Fruit fly (Drosophila melanogaster) whole organism, embryonic: ENCODE measurements around the gene Ccp84Ac.

ENCODE experiments used
- Antp ChIP-seq: fragments of 200-800 bp; sonication (Bioruptor generic); optimal IDR thresholded peaks from 3 replicates; lab custom pipeline; 2016; ENCODE audit warnings: missing biosample characterization, missing genetic modification characterization
- Awh ChIP-seq: fragments of 200-800 bp; sonication (Bioruptor generic); IDR thresholded peaks from 2 replicates; pipeline ENCODE4, ENCODE4 v1.3.6; 2022; ENCODE audit warnings: missing biosample characterization, missing genetic modification characterization
- Blimp-1 ChIP-seq: fragments of 200-800 bp; sonication (Bioruptor generic); optimal IDR thresholded peaks from 3 replicates; lab custom pipeline; 2018; ENCODE audit warnings: missing biosample characterization, missing genetic modification characterization, mild to moderate bottlenecking, moderate library complexity, missing genetic modification reagents
- CG10267 ChIP-seq: fragments of 200-800 bp; sonication (Bioruptor generic); optimal IDR thresholded peaks from 2 replicates; lab custom pipeline; 2018; ENCODE audit warnings: missing biosample characterization, mild to moderate bottlenecking, missing genetic modification characterization, moderate library complexity
- CG10431 ChIP-seq: fragments of 200-800 bp; sonication (Bioruptor generic); optimal IDR thresholded peaks from 3 replicates; lab custom pipeline; 2018; ENCODE audit warnings: missing biosample characterization, mild to moderate bottlenecking, missing genetic modification characterization
- CG11723 ChIP-seq: fragments of 200-800 bp; sonication (Bioruptor generic); optimal IDR thresholded peaks from 2 replicates; lab custom pipeline; 2017; ENCODE audit warnings: missing biosample characterization, mild to moderate bottlenecking, missing genetic modification characterization
- CG15269 ChIP-seq: fragments of 200-800 bp; sonication (Bioruptor generic); optimal IDR thresholded peaks from 2 replicates; lab custom pipeline; 2018; ENCODE audit warnings: missing biosample characterization, mild to moderate bottlenecking, missing genetic modification characterization, moderate library complexity
- CG1602 ChIP-seq: fragments of 200-800 bp; sonication (Bioruptor generic); optimal IDR thresholded peaks from 3 replicates; lab custom pipeline; 2016; ENCODE audit warnings: missing biosample characterization, missing genetic modification characterization
- CG16813 ChIP-seq: fragments of 200-800 bp; sonication (Bioruptor generic); IDR thresholded peaks from 3 replicates; pipeline ENCODE4 v1.3.6; 2022; ENCODE audit warnings: missing biosample characterization, missing genetic modification characterization; ENCODE audit not compliant: partially characterized antibody
- CG17802 ChIP-seq: fragments of 200-800 bp; sonication (Bioruptor generic); optimal IDR thresholded peaks from 2 replicates; lab custom pipeline; 2018; ENCODE audit warnings: missing biosample characterization, mild to moderate bottlenecking, missing genetic modification characterization, moderate library complexity
- CG17829 ChIP-seq: fragments of 200-800 bp; optimal IDR thresholded peaks from 2 replicates; lab custom pipeline; 2019; ENCODE audit warnings: missing biosample characterization, mild to moderate bottlenecking, missing genetic modification characterization, moderate library complexity
- CG18599 ChIP-seq: fragments of 200-800 bp; sonication (Bioruptor generic); optimal IDR thresholded peaks from 3 replicates; lab custom pipeline; 2017; ENCODE audit warnings: missing biosample characterization, missing genetic modification characterization, mild to moderate bottlenecking, moderate library complexity, missing genetic modification reagents
- CG2678 ChIP-seq: fragments of 200-800 bp; sonication (Bioruptor generic); optimal IDR thresholded peaks from 3 replicates; lab custom pipeline; 2019; ENCODE audit warnings: missing biosample characterization, mild to moderate bottlenecking, missing genetic modification characterization, moderate library complexity
- CG33557 ChIP-seq: fragments of 200-800 bp; sonication (Bioruptor generic); optimal IDR thresholded peaks from 2 replicates; lab custom pipeline; 2019; ENCODE audit warnings: missing biosample characterization, mild to moderate bottlenecking, missing genetic modification characterization, moderate library complexity
- CG34422 ChIP-seq: fragments of 200-800 bp; sonication (Bioruptor generic); IDR thresholded peaks from 3 replicates; pipeline ENCODE4 v1.3.6; 2022; ENCODE audit warnings: missing biosample characterization, missing genetic modification characterization
- CG3847 ChIP-seq: fragments of 200-800 bp; sonication (Bioruptor generic); IDR thresholded peaks from 2 replicates; pipeline ENCODE4 v1.3.6; 2022; ENCODE audit warnings: missing biosample characterization, missing genetic modification characterization
- CG6254 ChIP-seq: fragments of 200-800 bp; sonication (Bioruptor generic); optimal IDR thresholded peaks from 3 replicates; lab custom pipeline; 2017; ENCODE audit warnings: mild to moderate bottlenecking, missing biosample characterization, missing genetic modification reagents, missing genetic modification characterization
- CG9876 ChIP-seq: fragments of 200-800 bp; sonication (Bioruptor generic); optimal IDR thresholded peaks from 2 replicates; lab custom pipeline; 2016; ENCODE audit warnings: missing biosample characterization, missing genetic modification characterization
- Camta ChIP-seq: fragments of 200-800 bp; sonication (Bioruptor generic); optimal IDR thresholded peaks from 2 replicates; lab custom pipeline; 2016; ENCODE audit warnings: missing biosample characterization, missing genetic modification characterization
- CkIIα-i1 ChIP-seq: fragments of 200-800 bp; sonication (Bioruptor generic); IDR thresholded peaks from 2 replicates; pipeline ENCODE4 v1.3.6; 2022; ENCODE audit warnings: missing biosample characterization, missing genetic modification characterization
- Dref ChIP-seq: fragments of 200-800 bp; sonication (Bioruptor generic); IDR thresholded peaks from 2 replicates; pipeline ENCODE4 v1.3.6; 2022; ENCODE audit warnings: missing biosample characterization, missing genetic modification characterization
- Fer2 ChIP-seq: fragments of 200-800 bp; sonication (Bioruptor generic); optimal IDR thresholded peaks from 2 replicates; lab custom pipeline; 2018; ENCODE audit warnings: missing biosample characterization, mild to moderate bottlenecking, missing genetic modification characterization, moderate library complexity
- Hr51 ChIP-seq, 2 experiments: fragments of 200-800 bp; sonication (Bioruptor generic); optimal IDR thresholded peaks; 2 replicates in 1 of 2; 3 replicates in 1 of 2; lab custom pipeline; 2016 to 2018; ENCODE audit warnings: missing biosample characterization in 2 of 2, missing genetic modification characterization in 2 of 2, mild to moderate bottlenecking in 1 of 2, moderate library complexity in 1 of 2
- Hr78 ChIP-seq, 2 experiments: fragments of 200-800 bp in 1 of 2; fragments of >200 bp in 1 of 2; sonication (Bioruptor generic) in 1 of 2; optimal IDR thresholded peaks; 2 replicates each; lab custom pipeline; 2017 to 2019; ENCODE audit warnings: missing biosample characterization in 2 of 2, missing genetic modification characterization in 2 of 2, mild to moderate bottlenecking in 1 of 2, moderate library complexity in 1 of 2
- Lim3 ChIP-seq: fragments of 200-800 bp; sonication (Bioruptor generic); IDR thresholded peaks from 2 replicates; pipeline ENCODE4 v1.3.6; 2022; ENCODE audit warnings: missing biosample characterization, missing genetic modification characterization
- NC2β ChIP-seq: fragments of 200-800 bp; sonication (Bioruptor generic); optimal IDR thresholded peaks from 2 replicates; lab custom pipeline; 2016; ENCODE audit warnings: missing biosample characterization, missing genetic modification characterization
- NFAT ChIP-seq: fragments of 200-800 bp; sonication (Bioruptor generic); IDR thresholded peaks from 2 replicates; pipeline ENCODE4 v1.3.6; 2022; ENCODE audit warnings: missing biosample characterization, missing genetic modification characterization
- NK7.1 ChIP-seq: fragments of 200-800 bp; sonication (Bioruptor generic); optimal IDR thresholded peaks from 3 replicates; lab custom pipeline; 2016; ENCODE audit warnings: missing biosample characterization, missing genetic modification characterization
- PHDP ChIP-seq: fragments of 200-800 bp; sonication (Bioruptor generic); optimal IDR thresholded peaks from 3 replicates; lab custom pipeline; 2018; ENCODE audit warnings: missing biosample characterization, mild to moderate bottlenecking, missing genetic modification characterization, moderate library complexity
- Pdp1 ChIP-seq, 2 experiments: fragments of 200-800 bp; sonication (Bioruptor generic); optimal IDR thresholded peaks; 3 replicates each; lab custom pipeline; 2016; ENCODE audit warnings: missing biosample characterization in 2 of 2, missing genetic modification characterization in 2 of 2, mild to moderate bottlenecking in 1 of 2, moderate library complexity in 1 of 2
- Ptx1 ChIP-seq: fragments of 200-800 bp; sonication (Bioruptor generic); IDR thresholded peaks from 2 replicates; pipeline ENCODE4 v1.3.6; 2022; ENCODE audit warnings: missing biosample characterization, missing genetic modification characterization
- Side ChIP-seq: fragments of 200-800 bp; sonication (Bioruptor generic); optimal IDR thresholded peaks from 2 replicates; lab custom pipeline; 2016; ENCODE audit warnings: missing biosample characterization, missing genetic modification characterization
- Sry-β ChIP-seq: fragments of 200-800 bp; sonication (Bioruptor generic); optimal IDR thresholded peaks from 2 replicates; lab custom pipeline; 2018; ENCODE audit warnings: missing biosample characterization, mild to moderate bottlenecking, missing genetic modification characterization, moderate library complexity
- Xbp1 ChIP-seq: fragments of 200-800 bp; sonication (Bioruptor generic); optimal IDR thresholded peaks from 3 replicates; lab custom pipeline; 2016; ENCODE audit warnings: missing biosample characterization, mild to moderate bottlenecking, missing genetic modification characterization
- ap ChIP-seq: fragments of 200-800 bp; sonication (Bioruptor generic); IDR thresholded peaks from 2 replicates; pipeline ENCODE4 v1.3.6; 2022; ENCODE audit warnings: missing biosample characterization, missing genetic modification characterization
- ara ChIP-seq: fragments of 200-800 bp; sonication (Bioruptor generic); IDR thresholded peaks from 2 replicates; pipeline ENCODE4 v1.3.6; 2022; ENCODE audit warnings: missing biosample characterization, missing genetic modification characterization
- cad ChIP-seq: fragments of >200 bp; optimal IDR thresholded peaks from 2 replicates; lab custom pipeline; 2017; ENCODE audit warnings: missing biosample characterization, missing genetic modification characterization
- chm ChIP-seq: fragments of 200-800 bp; sonication (Bioruptor generic); IDR thresholded peaks from 2 replicates; pipeline ENCODE4 v1.3.6; 2022; ENCODE audit warnings: missing biosample characterization, missing genetic modification characterization
- cwo ChIP-seq: fragments of 200-800 bp; sonication (Bioruptor generic); optimal IDR thresholded peaks from 3 replicates; lab custom pipeline; 2017; ENCODE audit warnings: missing biosample characterization, missing genetic modification characterization, mild to moderate bottlenecking, moderate library complexity, missing genetic modification reagents
- fd64A ChIP-seq: fragments of 200-800 bp; sonication (Bioruptor generic); optimal IDR thresholded peaks from 3 replicates; lab custom pipeline; 2018; ENCODE audit warnings: missing biosample characterization, mild to moderate bottlenecking, missing genetic modification characterization
- gsb ChIP-seq: fragments of 200-800 bp; sonication (Bioruptor generic); IDR thresholded peaks from 2 replicates; pipeline ENCODE4 v1.3.6; 2022; ENCODE audit warnings: missing biosample characterization, missing genetic modification characterization
- gsb-n ChIP-seq: fragments of 200-800 bp; sonication (Bioruptor generic); optimal IDR thresholded peaks from 3 replicates; lab custom pipeline; 2018; ENCODE audit warnings: missing biosample characterization, mild to moderate bottlenecking, missing genetic modification characterization
- hth ChIP-seq: fragments of >200 bp; optimal IDR thresholded peaks from 2 replicates; lab custom pipeline; 2017; ENCODE audit warnings: inconsistent platforms
- lab ChIP-seq: fragments of 200-800 bp; sonication (Bioruptor generic); optimal IDR thresholded peaks from 3 replicates; lab custom pipeline; 2017; ENCODE audit warnings: missing biosample characterization, missing genetic modification characterization, mild to moderate bottlenecking, moderate library complexity, missing genetic modification reagents
- lilli ChIP-seq: fragments of 200-800 bp; sonication (Bioruptor generic); optimal IDR thresholded peaks from 3 replicates; lab custom pipeline; 2016; ENCODE audit warnings: missing biosample characterization, missing genetic modification characterization
- lola ChIP-seq, 3 experiments: fragments of >200 bp in 2 of 3; fragments of 200-800 bp in 1 of 3; sonication (Bioruptor generic) in 1 of 3; optimal IDR thresholded peaks; 2 replicates each; lab custom pipeline; 2017 to 2019; ENCODE audit warnings: missing biosample characterization in 3 of 3, missing genetic modification characterization in 3 of 3, mild to moderate bottlenecking in 1 of 3, moderate library complexity in 1 of 3
- maf-S ChIP-seq: fragments of 200-800 bp; sonication (Bioruptor generic); optimal IDR thresholded peaks from 2 replicates; lab custom pipeline; 2016; ENCODE audit warnings: missing biosample characterization, missing genetic modification characterization
- odd ChIP-seq: fragments of 200-800 bp; sonication (Bioruptor generic); optimal IDR thresholded peaks from 2 replicates; lab custom pipeline; 2017; ENCODE audit warnings: missing biosample characterization, mild to moderate bottlenecking, missing genetic modification characterization
- row ChIP-seq: fragments of 200-800 bp; sonication (Bioruptor generic); IDR thresholded peaks from 3 replicates; pipeline ENCODE4 v1.3.6; 2022; ENCODE audit warnings: missing biosample characterization, missing genetic modification characterization
- wek ChIP-seq: fragments of 200-800 bp; sonication (Bioruptor generic); optimal IDR thresholded peaks from 3 replicates; lab custom pipeline; 2018; ENCODE audit warnings: missing biosample characterization, mild to moderate bottlenecking, missing genetic modification characterization, moderate library complexity

Gene Ccp84Ac

DNA sequence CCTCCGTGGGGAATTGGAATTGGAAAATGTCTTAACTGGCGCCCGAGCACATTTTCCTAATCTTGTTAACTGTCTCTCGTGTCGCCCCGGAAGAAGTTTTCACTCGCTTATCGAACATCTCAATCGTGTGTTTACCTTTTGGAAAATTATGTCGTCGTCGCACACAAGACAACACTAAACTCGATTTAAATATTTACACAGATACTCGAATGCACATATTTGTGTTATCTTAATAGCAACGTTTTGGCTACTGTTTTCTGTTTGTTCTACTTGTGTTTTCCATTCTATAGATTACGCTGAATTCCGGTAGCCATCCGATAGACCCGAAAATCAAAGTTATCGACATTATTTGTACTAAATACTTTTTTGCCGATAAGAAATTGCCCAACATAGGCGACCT is 28.8 kb downstream of the Ccp84Ac start (continued):
- peak in 1 of 2 experiments; percentile 38 for TF ChIP-seq Pdp1 (GFP tag; optimal IDR thresholded peaks at IDR 0.05; lab: Kevin White, UChicago)
- no peak for TF ChIP-seq CG3847 (GFP tag; lab: Robert Waterston, UW)
- no peak for TF ChIP-seq NK7.1
- peak; percentile 12; the same call in 1 of the 2 replicates for TF ChIP-seq chm (GFP tag; lab: Robert Waterston, UW)
- TF ChIP-seq Fer2 (tag; lab: Kevin White, UChicago), result no peak
- peak; percentile 62 for TF ChIP-seq wek (GFP tag; lab: Kevin White, UChicago)
- peak; percentile 74 for TF ChIP-seq odd (GFP tag; lab: Kevin White, UChicago)
- TF ChIP-seq gsb-n, result peak; percentile 73
- no peak for TF ChIP-seq Lim3 (GFP tag; lab: Robert Waterston, UW)
- peak; percentile 26 for TF ChIP-seq CG10267
- peak; percentile 69 for TF ChIP-seq ara
- TF ChIP-seq Hr78 (GFP tag; optimal IDR thresholded peaks at IDR 0.05; lab: Kevin White, UChicago), result no peak
- peak; percentile 55 for TF ChIP-seq NC2β (GFP tag; lab: Kevin White, UChicago)
- peak; percentile 38 for TF ChIP-seq PHDP
- TF ChIP-seq Camta (GFP tag; lab: Kevin White, UChicago), result peak; percentile 42
- TF ChIP-seq Blimp-1 (GFP tag; lab: Kevin White, UChicago), result peak; percentile 43
- peak; percentile 70 for TF ChIP-seq fd64A (GFP tag; lab: Kevin White, UChicago)
- TF ChIP-seq ap (GFP tag; lab: Robert Waterston, UW), result no peak
- TF ChIP-seq hth (lab: Kevin White, UChicago), result no peak
- TF ChIP-seq CG17802 (tag; lab: Kevin White, UChicago), result no peak
- no peak for TF ChIP-seq CkIIα-i1
- TF ChIP-seq CG11723 (GFP tag; lab: Kevin White, UChicago), result no peak
- no peak for TF ChIP-seq Hr51 (GFP tag; optimal IDR thresholded peaks at IDR 0.05; lab: Kevin White, UChicago)
- peak; percentile 51 for TF ChIP-seq lab (GFP tag; lab: Kevin White, UChicago)
- no peak for TF ChIP-seq row (GFP tag; lab: Robert Waterston, UW)
- TF ChIP-seq CG34422 (GFP tag; lab: Robert Waterston, UW), result no peak
- peak; percentile 39 for TF ChIP-seq CG2678 (tag; lab: Kevin White, UChicago)
- no peak for TF ChIP-seq Xbp1 (GFP tag; lab: Kevin White, UChicago)
- TF ChIP-seq CG6254 (GFP tag; lab: Kevin White, UChicago), result peak; percentile 32
- TF ChIP-seq CG18599 (GFP tag; lab: Kevin White, UChicago), result no peak
- no peak for TF ChIP-seq CG9876 (GFP tag; lab: Kevin White, UChicago)
- peak; percentile 33 for TF ChIP-seq CG1602
- peak; percentile 13 for TF ChIP-seq CG17829 (tag; lab: Kevin White, UChicago)
- TF ChIP-seq Antp, result no peak
- TF ChIP-seq CG15269, result no peak
- no peak for TF ChIP-seq Dref (GFP tag; lab: Robert Waterston, UW)
- no peak for TF ChIP-seq lilli
- TF ChIP-seq lola (GFP tag; optimal IDR thresholded peaks at IDR 0.05; lab: Kevin White, UChicago), result peak in 1 of 3 experiments; percentile 59
- TF ChIP-seq cwo (GFP tag; lab: Kevin White, UChicago), result no peak
- TF ChIP-seq Ptx1, result no peak
- TF ChIP-seq Sry-β (GFP tag; lab: Kevin White, UChicago), result peak; percentile 10
- TF ChIP-seq cad, result no peak
- no peak for TF ChIP-seq CG10431
- 0 out of 2 replicates have a peak, but pooled peaks have one; percentile 6 for TF ChIP-seq Awh (GFP tag; lab: Robert Waterston, UW)
- TF ChIP-seq maf-S (GFP tag; lab: Kevin White, UChicago), result no peak
- TF ChIP-seq Side (GFP tag; lab: Kevin White, UChicago), result peak; percentile 33
- TF ChIP-seq NFAT (GFP tag; lab: Robert Waterston, UW), result no peak
- peak; percentile 70 for TF ChIP-seq CG33557 (GFP tag; lab: Kevin White, UChicago)
- no peak for TF ChIP-seq gsb (GFP tag; lab: Robert Waterston, UW)
- no peak for TF ChIP-seq CG16813 (GFP tag; lab: Robert Waterston, UW)
